Fruit fly (Drosophila melanogaster) whole organism, pupa: ENCODE data around the gene promL.

Source experiments
- CG34367 ChIP-seq: fragments of 200-800 bp; sonication (Bioruptor generic); optimal IDR thresholded peaks from 2 replicates; lab custom pipeline; 2018; ENCODE audit warnings: missing biosample characterization, mild to moderate bottlenecking, missing genetic modification characterization
- CG9948 ChIP-seq: fragments of 200-800 bp; sonication (Bioruptor generic); optimal IDR thresholded peaks from 2 replicates; lab custom pipeline; 2018; ENCODE audit warnings: missing biosample characterization, mild to moderate bottlenecking, missing genetic modification characterization, moderate library complexity
- EcR ChIP-seq: fragments of 200-800 bp; sonication (Bioruptor generic); optimal IDR thresholded peaks from 3 replicates; lab custom pipeline; 2019; ENCODE audit warnings: missing biosample characterization, missing genetic modification characterization, mild to moderate bottlenecking, moderate library complexity, missing genetic modification reagents
- Pif1B ChIP-seq: fragments of 200-800 bp; sonication (Bioruptor generic); optimal IDR thresholded peaks from 3 replicates; lab custom pipeline; 2016; ENCODE audit warnings: missing biosample characterization, missing genetic modification characterization
- Snoo ChIP-seq: fragments of 200-800 bp; sonication (Bioruptor generic); optimal IDR thresholded peaks from 3 replicates; lab custom pipeline; 2017; ENCODE audit warnings: missing biosample characterization, mild to moderate bottlenecking, missing genetic modification characterization, inconsistent platforms
- rn ChIP-seq: fragments of 200-800 bp; sonication (Bioruptor generic); IDR thresholded peaks from 2 replicates; pipeline ENCODE4 v1.3.6; 2022; ENCODE audit warnings: missing biosample characterization, missing genetic modification characterization

dm6 chr3L:3161968-3162367 lies 34.4 kb upstream of the promL start, which contains the start of gene rasp:
- TF ChIP-seq EcR (GFP tag; lab: Kevin White, UChicago) (no peak), Snoo (tag; lab: Kevin White, UChicago) (no peak), rn (no peak), CG34367 (tag; lab: Kevin White, UChicago) (no peak), Pif1B (no peak), CG9948 (tag; lab: Kevin White, UChicago) (no peak)
